Worm (Caenorhabditis elegans): ENCODE measurements around the gene Y53F4B.27.
"Not testable (repeated sequence)": the region's sequence is repeated elsewhere in the genome, so short reads cannot be mapped to it uniquely, and the experiment has no call there.

The Y53F4B.27 gene

ce11 chrII:15119537-15120360, 25.9 kb upstream of the Y53F4B.27 start, which contains the start of gene arp-1 (continued):
- TF ChIP-seq elt-1 (tag; optimal IDR thresholded peaks at IDR 0.05; ENCODE audit: borderline replicate concordance, insufficient read depth) (no peak), nhr-237 (tag; optimal IDR thresholded peaks at IDR 0.05) (peak; percentile 42), hlh-1 (tag; optimal IDR thresholded peaks at IDR 0.05) (no peak), M03D4.4 (tag; optimal IDR thresholded peaks at IDR 0.05) (no peak), ham-2 (GFP tag; optimal IDR thresholded peaks at IDR 0.05) (no peak), nhr-12 (tag; optimal IDR thresholded peaks at IDR 0.05) (no peak)

- TF ChIP-seq nhr-12 (tag; optimal IDR thresholded peaks at IDR 0.05) (no peak), nhr-76 (tag; optimal IDR thresholded peaks at IDR 0.05) (no peak), lin-13 (tag; optimal IDR thresholded peaks at IDR 0.05) (no peak)
Observed at ce11 chrII:15124193-15124592, 21.5 kb upstream of the Y53F4B.27 start, which contains the start of gene Y53F4B.23. Gene Y53F4B.23 (plus strand): TSS chrII:15124504.

- TF ChIP-seq sptf-1 (tag; optimal IDR thresholded peaks at IDR 0.05) (no peak), flh-1 (GFP tag; optimal IDR thresholded peaks at IDR 0.05) (no peak), mab-5 (tag; optimal IDR thresholded peaks at IDR 0.05) (no peak), cnd-1 (tag; optimal IDR thresholded peaks at IDR 0.05) (no peak), unc-120 (tag; optimal IDR thresholded peaks at IDR 0.05; ENCODE audit: poor library complexity, severe bottlenecking) (no peak)
Observed at ce11 chrII:15130512-15130911, 15.2 kb upstream of the Y53F4B.27 start, which contains the start of gene Y53F4B.62. Gene Y53F4B.62 (minus strand): TSS chrII:15130612.

- TF ChIP-seq pha-4 (tag; optimal IDR thresholded peaks at IDR 0.05) (no peak), flh-1 (GFP tag; optimal IDR thresholded peaks at IDR 0.05) (no peak), tbx-8 (GFP tag; optimal IDR thresholded peaks at IDR 0.05) (no peak), cnd-1 (tag; optimal IDR thresholded peaks at IDR 0.05) (no peak), nhr-237 (tag; optimal IDR thresholded peaks at IDR 0.05) (no peak)
Observed at ce11 chrII:15134332-15134731, 11.4 kb upstream of the Y53F4B.27 start, which contains the start of gene Y53F4B.24. Gene Y53F4B.24 (minus strand): TSS chrII:15134432.

DNA sequence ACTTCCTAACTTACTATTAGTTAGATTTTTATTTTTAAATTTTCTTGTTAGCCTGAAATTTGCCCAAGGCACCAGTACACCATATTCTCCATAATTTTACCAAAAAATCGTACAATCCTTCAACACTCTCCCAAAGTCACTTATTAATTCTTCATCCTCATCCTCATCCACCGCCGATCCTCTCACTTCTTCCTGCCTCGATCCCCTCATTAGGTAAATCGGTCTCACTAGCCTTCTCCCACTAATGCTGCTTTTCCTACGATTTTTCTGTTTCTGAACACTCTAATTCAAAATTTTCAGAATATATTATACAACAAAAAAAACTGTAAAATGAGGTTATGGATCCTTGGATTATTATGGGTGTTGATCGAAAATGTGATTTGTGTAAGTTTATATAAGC, 9.8 kb upstream of the Y53F4B.27 start, which contains the start of gene Y53F4B.25:
Y53F4B.25 (plus strand) TSS at position 301 of the 400 bp plus-strand sequence.
- TF ChIP-seq snpc-4 (tag; optimal IDR thresholded peaks at IDR 0.05): no peak
- TF ChIP-seq flh-1 (GFP tag; optimal IDR thresholded peaks at IDR 0.05): no peak
- no peak for TF ChIP-seq unc-39 (tag; optimal IDR thresholded peaks at IDR 0.05)
- no peak for TF ChIP-seq sem-2 (GFP tag; optimal IDR thresholded peaks at IDR 0.05)

DNA sequence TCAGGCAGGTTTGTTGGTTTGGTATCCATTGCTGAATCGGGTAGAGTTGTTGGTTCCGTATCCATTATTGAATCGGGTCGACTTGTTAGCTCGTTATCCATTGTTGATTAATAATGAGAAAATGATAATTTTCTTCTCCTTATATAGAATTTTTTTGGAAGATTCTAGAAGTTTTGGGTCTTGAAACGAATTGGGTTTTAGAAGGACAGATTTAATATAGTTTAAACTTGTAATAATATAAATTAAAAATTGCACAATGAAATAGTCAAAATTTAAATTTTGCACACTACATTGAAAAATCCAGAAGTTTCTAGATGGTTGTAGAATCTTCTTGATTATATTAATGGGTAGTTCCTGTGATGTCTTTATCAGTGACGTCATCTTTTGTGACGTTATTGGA, 4.8 kb upstream of the Y53F4B.27 start, which contains the start of gene Y53F4B.26:
Y53F4B.26 (minus strand) TSS at position 101 of the 400 bp plus-strand sequence.
- not testable (repeated sequence) for TF ChIP-seq nhr-76 (tag; optimal IDR thresholded peaks at IDR 0.05); sem-2 (GFP tag; optimal IDR thresholded peaks at IDR 0.05); elt-1 (tag; optimal IDR thresholded peaks at IDR 0.05; ENCODE audit: borderline replicate concordance, insufficient read depth)

ce11 chrII:15143729-15144128, 2.0 kb upstream of the Y53F4B.27 start:
- TF ChIP-seq ceh-39 (tag; optimal IDR thresholded peaks at IDR 0.05) (no peak), zip-8 (tag; optimal IDR thresholded peaks at IDR 0.05) (no peak), flh-1 (GFP tag; optimal IDR thresholded peaks at IDR 0.05) (no peak), unc-62 (GFP tag; optimal IDR thresholded peaks at IDR 0.05) (no peak), nhr-12 (tag; optimal IDR thresholded peaks at IDR 0.05) (no peak), elt-3 (tag; optimal IDR thresholded peaks at IDR 0.05) (no peak), nhr-28 (tag; optimal IDR thresholded peaks at IDR 0.05) (no peak), ham-2 (GFP tag; optimal IDR thresholded peaks at IDR 0.05) (no peak), ceh-43 (GFP tag; optimal IDR thresholded peaks at IDR 0.05) (no peak), mls-2 (tag; optimal IDR thresholded peaks at IDR 0.05) (no peak), nhr-76 (tag; optimal IDR thresholded peaks at IDR 0.05) (no peak), drap-1 (GFP tag; optimal IDR thresholded peaks at IDR 0.05) (no peak), lin-13 (tag; optimal IDR thresholded peaks at IDR 0.05) (no peak)
